Fruit fly (Drosophila melanogaster) Kc167 (cell line): ENCODE data around the gene comm.

Experiments
- Myc ChIP-seq: fragments of >200 bp; optimal IDR thresholded peaks from 2 replicates; lab custom pipeline; 2017; ENCODE audit warnings: missing external identifiers
- insv ChIP-seq: fragments of >200 bp; optimal IDR thresholded peaks from 3 replicates; lab custom pipeline; 2018; ENCODE audit warnings: missing external identifiers

DNA sequence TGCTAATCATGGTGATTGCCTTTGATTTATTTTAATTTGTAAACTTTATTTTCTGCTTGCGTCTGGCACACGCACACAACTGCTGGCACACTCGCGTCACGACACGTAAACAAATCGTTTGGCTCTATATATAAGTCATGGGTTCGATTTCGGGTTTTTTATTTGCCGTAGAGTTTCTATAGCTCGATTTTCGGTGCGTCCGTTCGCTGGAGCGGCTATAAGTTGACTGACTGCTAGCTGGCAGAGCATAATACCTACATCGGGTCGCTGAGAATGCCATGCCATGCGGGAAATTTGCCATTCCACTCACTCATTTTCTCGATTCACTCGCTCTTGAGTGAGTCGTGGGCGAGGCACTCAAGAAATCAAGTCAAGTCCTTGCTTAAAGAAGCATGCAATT is at the start of gene comm:
- no peak for TF ChIP-seq insv (lab: Kevin White, UChicago)
- TF ChIP-seq Myc (lab: Kevin White, UChicago) = no peak
